Fruit fly (Drosophila melanogaster): Measurements from ENCODE around the gene CG18304.

The CG18304 gene

DNA sequence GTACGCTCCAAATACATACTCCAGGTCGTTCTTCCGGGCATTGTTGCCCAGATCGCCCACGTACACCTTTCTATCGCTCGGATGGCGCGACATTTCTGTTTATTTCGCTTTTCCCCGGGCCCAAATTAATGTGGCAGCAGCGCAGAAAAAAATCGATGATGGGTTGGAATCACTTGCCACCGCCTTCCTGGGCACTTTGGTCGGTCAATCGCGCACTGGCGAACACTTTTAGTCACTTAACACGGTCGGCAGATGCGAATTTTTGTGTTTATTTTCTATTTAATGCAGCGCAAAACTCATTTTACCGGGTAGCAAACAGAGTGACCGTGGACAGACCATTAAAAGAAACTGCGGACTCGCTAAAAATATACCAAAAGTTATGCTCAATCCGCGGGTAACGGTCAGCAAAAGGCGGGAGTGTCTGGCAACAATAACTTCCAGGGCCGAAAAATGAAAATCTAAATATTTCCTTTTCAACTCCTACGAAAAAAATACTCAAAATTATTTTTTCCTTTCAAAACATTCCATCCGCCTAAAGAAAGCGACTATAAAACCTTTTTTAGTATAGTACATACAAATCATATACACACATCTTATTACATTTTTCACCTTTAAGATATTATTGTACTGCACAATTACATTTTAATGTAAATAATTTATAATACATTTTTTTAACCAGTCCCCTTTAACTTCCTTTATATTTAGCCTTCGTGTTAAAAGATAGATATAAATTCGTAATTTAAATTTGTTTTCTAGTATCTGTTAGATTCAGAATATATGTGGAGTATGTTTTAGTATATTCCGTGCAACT lies 22.6 kb downstream of the CG18304 start, which contains the start of gene x16 (continued):
- TF ChIP-seq row (GFP tag; IDR thresholded peaks at IDR 0.05) (peak; percentile 34; the same call in 2 of the 3 replicates), Xbp1 (GFP tag; optimal IDR thresholded peaks at IDR 0.05) (peak; percentile 10), Ets97D (GFP tag; optimal IDR thresholded peaks at IDR 0.05) (peak; percentile 35), gsb-n (tag; optimal IDR thresholded peaks at IDR 0.05) (peak; percentile 16), Rfx (GFP tag; IDR thresholded peaks at IDR 0.05) (peak; percentile 18; the same call in 1 of the 2 replicates), CG2678 (tag; optimal IDR thresholded peaks at IDR 0.05) (peak; percentile 12), Pdp1 (GFP tag; optimal IDR thresholded peaks at IDR 0.05) (no peak), CG1529 (GFP tag; optimal IDR thresholded peaks at IDR 0.05) (no peak)

- TF ChIP-seq lbe (GFP tag; optimal IDR thresholded peaks at IDR 0.05) (peak; percentile 11), chinmo (GFP tag; IDR thresholded peaks at IDR 0.05; ENCODE audit: partially characterized antibody) (0 out of 4 replicates have a peak, but pooled peaks have one; percentile 45), sna (GFP tag; IDR thresholded peaks at IDR 0.05; ENCODE audit: partially characterized antibody) (0 out of 2 replicates have a peak, but pooled peaks have one; percentile 10), CG12391 (tag; optimal IDR thresholded peaks at IDR 0.05) (peak; percentile 27), sens (GFP tag) (no peak), Neu2 (GFP tag; optimal IDR thresholded peaks at IDR 0.05; ENCODE audit: borderline replicate concordance) (no peak), Nf-YC (tag; optimal IDR thresholded peaks at IDR 0.05) (peak; percentile 54), CG15479 (GFP tag; optimal IDR thresholded peaks at IDR 0.05) (peak; percentile 63), eve (GFP tag; optimal IDR thresholded peaks at IDR 0.05) (no peak), rib (GFP tag; IDR thresholded peaks at IDR 0.05) (peak; percentile 69; the same call in 1 of the 2 replicates), CG18619 (GFP tag; optimal IDR thresholded peaks at IDR 0.05) (peak; percentile 16), CG7963 (GFP tag; IDR thresholded peaks at IDR 0.05; ENCODE audit: partially characterized antibody) (0 out of 3 replicates have a peak, but pooled peaks have one; percentile 12), CG2678 (tag; optimal IDR thresholded peaks at IDR 0.05) (peak; percentile 39), mld (GFP tag; IDR thresholded peaks at IDR 0.05; ENCODE audit: partially characterized antibody) (0 out of 3 replicates have a peak, but pooled peaks have one; percentile 33), CG1603 (tag; optimal IDR thresholded peaks at IDR 0.05) (peak; percentile 7), Sry-β (GFP tag; optimal IDR thresholded peaks at IDR 0.05) (peak; percentile 15), CG11398 (GFP tag; optimal IDR thresholded peaks at IDR 0.05) (no peak), CG7987 (GFP tag; optimal IDR thresholded peaks at IDR 0.05) (peak; percentile 4), CG10147 (GFP tag; optimal IDR thresholded peaks at IDR 0.05) (no peak), crol (GFP tag; IDR thresholded peaks at IDR 0.05) (peak; percentile 77; the same call in 1 of the 2 replicates), dysf (GFP tag; IDR thresholded peaks at IDR 0.05) (no peak), CG18476 (GFP tag; optimal IDR thresholded peaks at IDR 0.05) (no peak), CG18262 (tag; optimal IDR thresholded peaks at IDR 0.05) (peak; percentile 48), CG10267 (tag; optimal IDR thresholded peaks at IDR 0.05) (peak; percentile 9), amos (GFP tag; IDR thresholded peaks at IDR 0.05; ENCODE audit: partially characterized antibody) (no peak), CG11723 (GFP tag; optimal IDR thresholded peaks at IDR 0.05) (no peak), ewg (GFP tag; optimal IDR thresholded peaks at IDR 0.05) (no peak), Opbp (GFP tag; IDR thresholded peaks at IDR 0.05; ENCODE audit: partially characterized antibody) (0 out of 3 replicates have a peak, but pooled peaks have one; percentile 33), CG1233 (GFP tag; optimal IDR thresholded peaks at IDR 0.05) (peak; percentile 8), CG6791 (GFP tag; IDR thresholded peaks at IDR 0.05; ENCODE audit: partially characterized antibody) (0 out of 3 replicates have a peak, but pooled peaks have one; percentile 32), CG34422 (GFP tag; IDR thresholded peaks at IDR 0.05) (peak; percentile 22; the same call in 1 of the 3 replicates), Med (GFP tag) (peak; percentile 1), MBD-R2 (GFP tag; IDR thresholded peaks at IDR 0.05) (peak; percentile 43), CG17186 (GFP tag; optimal IDR thresholded peaks at IDR 0.05) (peak; percentile 99), CG2712 (tag; optimal IDR thresholded peaks at IDR 0.05) (peak; percentile 40), MESR4 (GFP tag; optimal IDR thresholded peaks at IDR 0.05) (peak; percentile 32), CG32767 (GFP tag; IDR thresholded peaks at IDR 0.05) (peak; percentile 63; the same call in 1 of the 2 replicates)
Observed at dm6 chr2L:6919203-6919849, 23.3 kb downstream of the CG18304 start.
